Fruit fly (Drosophila melanogaster): Measurements from ENCODE around the gene noc.

noc gene

dm6 chr2L:14440908-14441307 is 49.8 kb upstream of the noc start (continued):
- TF ChIP-seq CG4360 (GFP tag; IDR thresholded peaks at IDR 0.05) = 0 out of 2 replicates have a peak, but pooled peaks have one; percentile 29
- peak; percentile 43 for TF ChIP-seq Max (GFP tag; optimal IDR thresholded peaks at IDR 0.05)
- peak; percentile 61; the same call in 1 of the 3 replicates for TF ChIP-seq CG11695 (GFP tag; IDR thresholded peaks at IDR 0.05)
- TF ChIP-seq lmd (GFP tag; IDR thresholded peaks at IDR 0.05) = peak; percentile 52
- no peak for TF ChIP-seq bigmax (GFP tag; optimal IDR thresholded peaks at IDR 0.05)
- peak; percentile 6 for TF ChIP-seq CG6854 (GFP tag; optimal IDR thresholded peaks at IDR 0.05)
- peak; percentile 68 for TF ChIP-seq CG10267 (tag; optimal IDR thresholded peaks at IDR 0.05)
- no peak for TF ChIP-seq nau (GFP tag; optimal IDR thresholded peaks at IDR 0.05)
- peak; percentile 69 for TF ChIP-seq CG12391 (tag; optimal IDR thresholded peaks at IDR 0.05)
- peak; percentile 18 for TF ChIP-seq Asciz (GFP tag; optimal IDR thresholded peaks at IDR 0.05)
- TF ChIP-seq CG14965 (GFP tag; optimal IDR thresholded peaks at IDR 0.05; ENCODE audit: borderline replicate concordance) = no peak
- peak; percentile 54; the same call in 1 of the 2 replicates for TF ChIP-seq E2f1 (GFP tag; IDR thresholded peaks at IDR 0.05)
- TF ChIP-seq row (GFP tag; IDR thresholded peaks at IDR 0.05) = peak; percentile 64
- no peak for TF ChIP-seq CG1832 (GFP tag; optimal IDR thresholded peaks at IDR 0.05)
- TF ChIP-seq Vsx1 (GFP tag; optimal IDR thresholded peaks at IDR 0.05) = no peak
- peak; percentile 39 for TF ChIP-seq Meics (GFP tag; optimal IDR thresholded peaks at IDR 0.05)
- TF ChIP-seq gce (GFP tag; IDR thresholded peaks at IDR 0.05) = no peak
- no peak for TF ChIP-seq CG12299 (tag; optimal IDR thresholded peaks at IDR 0.05)
- TF ChIP-seq CG13424 (tag; optimal IDR thresholded peaks at IDR 0.05) = peak; percentile 45
- TF ChIP-seq sc (optimal IDR thresholded peaks at IDR 0.05) = no peak
- peak; percentile 6 for TF ChIP-seq sc (GFP tag; optimal IDR thresholded peaks at IDR 0.05)
- no peak for TF ChIP-seq shn (GFP tag; optimal IDR thresholded peaks at IDR 0.05)
- no peak for TF ChIP-seq bcd (GFP tag; optimal IDR thresholded peaks at IDR 0.05)
- TF ChIP-seq ATbp (GFP tag; optimal IDR thresholded peaks at IDR 0.05) = no peak
- TF ChIP-seq ems (GFP tag; optimal IDR thresholded peaks at IDR 0.05) = no peak
- TF ChIP-seq tap (tag; optimal IDR thresholded peaks at IDR 0.05) = peak; percentile 44
- no peak for TF ChIP-seq fu2 (GFP tag; optimal IDR thresholded peaks at IDR 0.05)
- TF ChIP-seq CG7556 (GFP tag; optimal IDR thresholded peaks at IDR 0.05) = peak; percentile 60
- peak; percentile 16 for TF ChIP-seq CG9817 (tag; optimal IDR thresholded peaks at IDR 0.05)
- TF ChIP-seq Trl (optimal IDR thresholded peaks at IDR 0.05) = no peak
- TF ChIP-seq Trl (GFP tag; optimal IDR thresholded peaks at IDR 0.05) = no peak
- peak; percentile 42 for TF ChIP-seq trem (tag; optimal IDR thresholded peaks at IDR 0.05)
- TF ChIP-seq CTCF (GFP tag; optimal IDR thresholded peaks at IDR 0.05) = no peak
- no peak for TF ChIP-seq CG3838 (GFP tag; optimal IDR thresholded peaks at IDR 0.05)
- peak; percentile 9 for TF ChIP-seq ac (GFP tag; optimal IDR thresholded peaks at IDR 0.05)
- no peak for TF ChIP-seq CG10274 (GFP tag; optimal IDR thresholded peaks at IDR 0.05)
- TF ChIP-seq zfh1 (GFP tag; IDR thresholded peaks at IDR 0.05) = 0 out of 3 replicates have a peak, but pooled peaks have one; percentile 51
- TF ChIP-seq PHDP (tag; optimal IDR thresholded peaks at IDR 0.05) = peak; percentile 65
- TF ChIP-seq CG1024 (GFP tag; IDR thresholded peaks at IDR 0.05) = no peak
- TF ChIP-seq CG8388 (GFP tag; optimal IDR thresholded peaks at IDR 0.05) = peak; percentile 44
- TF ChIP-seq pan (optimal IDR thresholded peaks at IDR 0.05) = no peak
- peak in 1 of 2 experiments; percentile 54 for TF ChIP-seq pan (GFP tag; optimal IDR thresholded peaks at IDR 0.05 in 1 of 2, IDR thresholded peaks at IDR 0.05 in 1 of 2)
- TF ChIP-seq CG6813 (GFP tag; optimal IDR thresholded peaks at IDR 0.05) = peak; percentile 41
- peak; percentile 13 for TF ChIP-seq ewg (GFP tag; optimal IDR thresholded peaks at IDR 0.05)
- TF ChIP-seq zen (tag; optimal IDR thresholded peaks at IDR 0.05) = peak; percentile 75
- peak; percentile 62 for TF ChIP-seq CG15696 (tag; optimal IDR thresholded peaks at IDR 0.05)
- no peak for TF ChIP-seq HLHmδ (GFP tag; optimal IDR thresholded peaks at IDR 0.05)
- no peak for TF ChIP-seq z (GFP tag; IDR thresholded peaks at IDR 0.05)
- peak; percentile 5 for TF ChIP-seq CG10654 (GFP tag; optimal IDR thresholded peaks at IDR 0.05)
- peak; percentile 65 for TF ChIP-seq dmrt99B (tag; optimal IDR thresholded peaks at IDR 0.05)
- no peak for TF ChIP-seq fd3F (GFP tag; optimal IDR thresholded peaks at IDR 0.05)
- peak; percentile 65 for TF ChIP-seq nmo (GFP tag; optimal IDR thresholded peaks at IDR 0.05)

Measured in whole organism, embryonic.